Worm (Caenorhabditis elegans) whole organism, young adult: Measurements from ENCODE around the gene lcmt-1.

Source experiments
- B0336.3 ChIP-seq: fragments of 200-800 bp; sonication (Bioruptor generic); IDR thresholded peaks from 2 replicates; pipeline ENCODE4 v1.3.6; 2022; ENCODE audit warnings: missing genetic modification characterization, missing compliant biosample characterization
- F52B5.7 ChIP-seq: sonication (generic microtip); optimal IDR thresholded peaks from 2 replicates; lab custom pipeline; 2016; ENCODE audit warnings: mild to moderate bottlenecking, missing genetic modification characterization, missing compliant biosample characterization
- K11D2.4 ChIP-seq: fragments of 200-800 bp; sonication (Bioruptor generic); IDR thresholded peaks from 2 replicates; pipeline ENCODE4 v1.3.6; 2022; ENCODE audit warnings: missing genetic modification reagents, missing genetic modification characterization, missing compliant biosample characterization
- K12H6.12 ChIP-seq: fragments of 200-800 bp; sonication (Bioruptor generic); optimal IDR thresholded peaks from 2 replicates; lab custom pipeline; 2018; ENCODE audit warnings: mild to moderate bottlenecking, missing genetic modification characterization, missing compliant biosample characterization
- Y67H2A.10 ChIP-seq: fragments of 200-800 bp; sonication (Bioruptor generic); conservative IDR thresholded peaks from 2 replicates; pipeline ENCODE4 v1.3.6; 2022; ENCODE audit warnings: missing genetic modification reagents, missing genetic modification characterization, missing compliant biosample characterization
- aptf-3 ChIP-seq: fragments of 200-800 bp; sonication (Bioruptor generic); IDR thresholded peaks from 2 replicates; pipeline ENCODE4 v1.3.6; 2022; ENCODE audit warnings: missing genetic modification characterization, missing compliant biosample characterization
- atf-7 ChIP-seq: sonication (generic microtip); optimal IDR thresholded peaks from 2 replicates; lab custom pipeline; 2017; ENCODE audit warnings: mild to moderate bottlenecking, missing genetic modification characterization, missing compliant biosample characterization
- attf-5 ChIP-seq: fragments of 200-800 bp; sonication (Bioruptor generic); optimal IDR thresholded peaks from 2 replicates; lab custom pipeline; 2018; ENCODE audit warnings: mild to moderate bottlenecking, missing genetic modification characterization, missing compliant biosample characterization
- ccch-3 ChIP-seq: fragments of 200-800 bp; sonication (Bioruptor generic); optimal IDR thresholded peaks from 2 replicates; lab custom pipeline; 2018; ENCODE audit warnings: mild to moderate bottlenecking, missing genetic modification characterization, missing compliant biosample characterization
- ceh-91 ChIP-seq: fragments of 200-800 bp; sonication (Bioruptor generic); IDR thresholded peaks from 2 replicates; pipeline ENCODE4 v1.3.6; 2022; ENCODE audit warnings: missing genetic modification reagents, missing genetic modification characterization, missing compliant biosample characterization
- chd-7 ChIP-seq: sonication (generic microtip); optimal IDR thresholded peaks from 2 replicates; lab custom pipeline; 2016; ENCODE audit warnings: mild to moderate bottlenecking, missing genetic modification characterization, moderate library complexity, missing compliant biosample characterization
- egl-44 ChIP-seq: fragments of 200-800 bp; sonication (Bioruptor generic); IDR thresholded peaks from 2 replicates; pipeline ENCODE4 v1.3.6; 2022; ENCODE audit warnings: missing genetic modification reagents, missing genetic modification characterization, missing compliant biosample characterization
- ekl-4 ChIP-seq: fragments of 200-800 bp; sonication (Bioruptor generic); IDR thresholded peaks from 2 replicates; pipeline ENCODE4 v1.3.6; 2022; ENCODE audit warnings: missing genetic modification reagents, missing genetic modification characterization, missing compliant biosample characterization
- fkh-3 ChIP-seq: sonication (generic microtip); optimal IDR thresholded peaks from 2 replicates; lab custom pipeline; 2016; ENCODE audit warnings: mild to moderate bottlenecking, missing genetic modification characterization, missing compliant biosample characterization
- gei-17 ChIP-seq: fragments of 200-800 bp; sonication (Bioruptor generic); optimal IDR thresholded peaks from 2 replicates; lab custom pipeline; 2018; ENCODE audit warnings: mild to moderate bottlenecking, missing genetic modification characterization, missing compliant biosample characterization
- hlh-12 ChIP-seq: sonication (generic microtip); optimal IDR thresholded peaks from 2 replicates; lab custom pipeline; 2016; ENCODE audit warnings: missing genetic modification characterization, missing compliant biosample characterization
- hlh-26 ChIP-seq: fragments of 200-800 bp; sonication (Bioruptor generic); conservative IDR thresholded peaks from 2 replicates; pipeline ENCODE4 v1.3.6; 2022; ENCODE audit warnings: missing genetic modification reagents, missing genetic modification characterization, missing compliant biosample characterization
- hmg-1.2 ChIP-seq: fragments of 200-800 bp; sonication (Bioruptor generic); IDR thresholded peaks from 2 replicates; pipeline ENCODE4 v1.3.6; 2022; ENCODE audit warnings: missing genetic modification reagents, missing genetic modification characterization, missing compliant biosample characterization
- hrde-1 ChIP-seq: sonication (generic microtip); optimal IDR thresholded peaks from 2 replicates; lab custom pipeline; 2016; ENCODE audit warnings: missing genetic modification characterization, mild to moderate bottlenecking, missing compliant biosample characterization, moderate library complexity, missing genotype, missing genetic modification reagents, borderline replicate concordance
- hsf-1 ChIP-seq: fragments of 200-800 bp; sonication (Bioruptor generic); IDR thresholded peaks from 2 replicates; pipeline ENCODE4 v1.3.6; 2022; ENCODE audit warnings: missing genetic modification reagents, missing genetic modification characterization, missing compliant biosample characterization
- let-607 ChIP-seq, 2 experiments: fragments of 200-800 bp in 1 of 2; sonication (Bioruptor generic) in 1 of 2; sonication (generic microtip) in 1 of 2; optimal IDR thresholded peaks; 2 replicates each; lab custom pipeline; 2016 to 2018; ENCODE audit warnings: mild to moderate bottlenecking in 2 of 2, missing compliant biosample characterization in 2 of 2, missing genetic modification characterization in 2 of 2, moderate library complexity in 2 of 2, missing genotype in 1 of 2
- lin-40 ChIP-seq: sonication (generic microtip); optimal IDR thresholded peaks from 2 replicates; lab custom pipeline; 2016; ENCODE audit warnings: missing genetic modification characterization, mild to moderate bottlenecking, missing compliant biosample characterization, missing genotype, missing genetic modification reagents
- lin-54 ChIP-seq: fragments of 200-800 bp; sonication (Bioruptor generic); optimal IDR thresholded peaks from 2 replicates; lab custom pipeline; 2018; ENCODE audit warnings: mild to moderate bottlenecking, missing genetic modification characterization, missing compliant biosample characterization
- lsl-1 ChIP-seq: fragments of 200-800 bp; sonication (Bioruptor generic); optimal IDR thresholded peaks from 2 replicates; lab custom pipeline; 2018; ENCODE audit warnings: mild to moderate bottlenecking, missing genetic modification characterization, moderate library complexity, missing compliant biosample characterization
- madf-8 ChIP-seq: fragments of 200-800 bp; sonication (Bioruptor generic); conservative IDR thresholded peaks from 2 replicates; pipeline ENCODE4 v1.3.6; 2022; ENCODE audit warnings: missing genetic modification reagents, missing genetic modification characterization, missing compliant biosample characterization
- mel-28 ChIP-seq: sonication (generic microtip); optimal IDR thresholded peaks from 2 replicates; lab custom pipeline; 2016; ENCODE audit warnings: borderline replicate concordance, mild to moderate bottlenecking, missing genetic modification characterization, missing compliant biosample characterization
- nfyb-1 ChIP-seq: fragments of 200-800 bp; sonication (Bioruptor generic); IDR thresholded peaks from 2 replicates; pipeline ENCODE4 v1.3.6; 2022; ENCODE audit warnings: missing genetic modification reagents, missing genetic modification characterization, missing compliant biosample characterization
- nhr-27 ChIP-seq: fragments of 200-800 bp; sonication (Bioruptor generic); optimal IDR thresholded peaks from 2 replicates; lab custom pipeline; 2018; ENCODE audit warnings: mild to moderate bottlenecking, missing genetic modification characterization, moderate library complexity, missing compliant biosample characterization
- rec-8 ChIP-seq, 2 experiments: sonication (generic microtip); optimal IDR thresholded peaks; 2 replicates each; lab custom pipeline; 2016; ENCODE audit warnings: mild to moderate bottlenecking in 2 of 2, missing genetic modification characterization in 2 of 2, missing genetic modification reagents in 2 of 2, missing genotype in 2 of 2, missing biosample characterization in 1 of 2, missing compliant biosample characterization in 1 of 2, moderate library complexity in 1 of 2
- repo-1 ChIP-seq: sonication (generic microtip); optimal IDR thresholded peaks from 2 replicates; lab custom pipeline; 2017; ENCODE audit warnings: mild to moderate bottlenecking, missing genetic modification characterization, missing compliant biosample characterization
- snpc-1.1 ChIP-seq: sonication (generic microtip); optimal IDR thresholded peaks from 2 replicates; lab custom pipeline; 2017; ENCODE audit warnings: missing genetic modification characterization, mild to moderate bottlenecking, missing compliant biosample characterization, antibody characterized with exemption, moderate library complexity, missing genotype, missing genetic modification reagents; ENCODE audit not compliant: insufficient read depth
- snpc-1.3 ChIP-seq: sonication (generic microtip); optimal IDR thresholded peaks from 2 replicates; lab custom pipeline; 2017; ENCODE audit warnings: missing genetic modification characterization, mild to moderate bottlenecking, missing compliant biosample characterization, antibody characterized with exemption, moderate library complexity, missing genotype, missing genetic modification reagents; ENCODE audit not compliant: insufficient read depth
- snpc-3.4 ChIP-seq: sonication (generic microtip); optimal IDR thresholded peaks from 2 replicates; lab custom pipeline; 2017; ENCODE audit warnings: missing genetic modification characterization, mild to moderate bottlenecking, missing compliant biosample characterization, antibody characterized with exemption, moderate library complexity, missing genotype, missing genetic modification reagents
- tbp1 ChIP-seq: fragments of 200-800 bp; sonication (Bioruptor generic); optimal IDR thresholded peaks from 2 replicates; lab custom pipeline; 2018; ENCODE audit warnings: mild to moderate bottlenecking, missing genetic modification characterization, missing compliant biosample characterization
- tbx-9 ChIP-seq: sonication (generic microtip); optimal IDR thresholded peaks from 2 replicates; lab custom pipeline; 2016; ENCODE audit warnings: borderline replicate concordance, missing genetic modification characterization, inconsistent platforms, missing compliant biosample characterization
- ztf-22 ChIP-seq: fragments of 200-800 bp; sonication (Bioruptor generic); optimal IDR thresholded peaks from 2 replicates; lab custom pipeline; 2018; ENCODE audit warnings: mild to moderate bottlenecking, missing genetic modification characterization, moderate library complexity, missing compliant biosample characterization
- ztf-26 ChIP-seq: sonication (generic microtip); optimal IDR thresholded peaks from 2 replicates; lab custom pipeline; 2017; ENCODE audit warnings: missing genetic modification characterization, missing compliant biosample characterization

Gene lcmt-1

ce11 chrIII:4382118-4382517 lies 38.9 kb downstream of the lcmt-1 start:
- TF ChIP-seq let-607 (tag; optimal IDR thresholded peaks at IDR 0.05; lab: Kevin White, UChicago) (no peak), egl-44 (GFP tag; lab: Robert Waterston, UW) (no peak), snpc-3.4 (tag; lab: Kevin White, UChicago) (no peak), B0336.3 (GFP tag; lab: Robert Waterston, UW) (no peak), attf-5 (GFP tag; lab: Kevin White, UChicago) (no peak), rec-8 (tag; optimal IDR thresholded peaks at IDR 0.05; lab: Kevin White, UChicago) (no peak), tbp1 (GFP tag; lab: Kevin White, UChicago) (no peak), hrde-1 (tag; lab: Kevin White, UChicago) (no peak), Y67H2A.10 (GFP tag; lab: Robert Waterston, UW) (no peak), ceh-91 (GFP tag; lab: Robert Waterston, UW) (no peak), hlh-26 (GFP tag; lab: Robert Waterston, UW) (no peak), F52B5.7 (tag; lab: Kevin White, UChicago) (no peak), chd-7 (no peak), ekl-4 (GFP tag; lab: Robert Waterston, UW) (no peak), tbx-9 (tag; lab: Kevin White, UChicago) (no peak)

ce11 chrIII:4384487-4384886 lies 41.2 kb downstream of the lcmt-1 start, which contains the start of gene pals-28:
Gene pals-28, plus strand, starts transcription at chrIII:4384787.
- TF ChIP-seq ztf-22 (GFP tag; lab: Kevin White, UChicago) (no peak), tbx-9 (tag; lab: Kevin White, UChicago) (no peak)

- no peak for TF ChIP-seq fkh-3
- TF ChIP-seq hsf-1 (GFP tag; lab: Robert Waterston, UW) = no peak
- no peak for TF ChIP-seq ccch-3 (GFP tag; lab: Kevin White, UChicago)
- no peak for TF ChIP-seq aptf-3 (GFP tag; lab: Robert Waterston, UW)
- TF ChIP-seq repo-1 (tag; lab: Kevin White, UChicago) = no peak
- TF ChIP-seq atf-7 (tag; lab: Kevin White, UChicago) = no peak
These were observed 47.2 kb downstream of the lcmt-1 start for ce11 chrIII:4390421-4390820.

- TF ChIP-seq lin-40 = no peak
- no peak for TF ChIP-seq lin-54 (GFP tag; lab: Kevin White, UChicago)
- TF ChIP-seq snpc-1.3 = no peak
- no peak for TF ChIP-seq nfyb-1 (GFP tag; lab: Robert Waterston, UW)
- no peak for TF ChIP-seq K11D2.4 (GFP tag; lab: Robert Waterston, UW)
- no peak for TF ChIP-seq hmg-1.2
- TF ChIP-seq ztf-26 = no peak
- no peak for TF ChIP-seq gei-17
- no peak for TF ChIP-seq ceh-91 (GFP tag; lab: Robert Waterston, UW)
These were observed 48.1 kb downstream of the lcmt-1 start for ce11 chrIII:4391319-4391718.

ce11 chrIII:4391938-4392337 lies 48.7 kb downstream of the lcmt-1 start:
- TF ChIP-seq hrde-1 (tag; lab: Kevin White, UChicago) (no peak), mel-28 (tag; lab: Kevin White, UChicago) (no peak), hlh-12 (tag; lab: Kevin White, UChicago) (no peak), lsl-1 (no peak), snpc-1.1 (tag; lab: Kevin White, UChicago) (no peak), K12H6.12 (tag; lab: Kevin White, UChicago) (no peak), nhr-27 (no peak), madf-8 (GFP tag; lab: Robert Waterston, UW) (no peak), gei-17 (no peak)
